Fruit fly (Drosophila melanogaster) whole organism, wandering third instar larva: ENCODE results near the gene stv.

Experiments
- CG32264 ChIP-seq: fragments of 200-800 bp; sonication (Bioruptor generic); optimal IDR thresholded peaks from 2 replicates; lab custom pipeline; 2016; ENCODE audit warnings: missing biosample characterization, missing genetic modification characterization
- CrebA ChIP-seq: fragments of 200-800 bp; sonication (Bioruptor generic); optimal IDR thresholded peaks from 2 replicates; lab custom pipeline; 2016; ENCODE audit warnings: missing biosample characterization, mild to moderate bottlenecking, missing genetic modification characterization, borderline replicate concordance
- Dfd ChIP-seq: fragments of >200 bp; optimal IDR thresholded peaks from 2 replicates; lab custom pipeline; 2017; ENCODE audit warnings: missing biosample characterization, missing genetic modification characterization
- Dif ChIP-seq: fragments of 200-275, 200-300 bp; sonication (Bioruptor generic); optimal IDR thresholded peaks from 2 replicates; lab custom pipeline; 2018; ENCODE audit warnings: missing biosample characterization, missing genetic modification characterization; ENCODE audit not compliant: partially characterized antibody
- GATAd ChIP-seq: sonication (Bioruptor generic); optimal IDR thresholded peaks from 2 replicates; lab custom pipeline; 2016; ENCODE audit warnings: missing biosample characterization, missing genetic modification characterization
- HLH106 ChIP-seq: fragments of 200-800 bp; optimal IDR thresholded peaks from 3 replicates; lab custom pipeline; 2019; ENCODE audit warnings: missing biosample characterization, mild to moderate bottlenecking, missing genetic modification characterization, moderate library complexity
- Hnf4 ChIP-seq: fragments of 200-800 bp; sonication (Bioruptor generic); optimal IDR thresholded peaks from 2 replicates; lab custom pipeline; 2016; ENCODE audit warnings: missing biosample characterization, mild to moderate bottlenecking, missing genetic modification characterization
- Hr78 ChIP-seq: fragments of >200 bp; optimal IDR thresholded peaks from 2 replicates; lab custom pipeline; 2017; ENCODE audit warnings: missing biosample characterization, missing genetic modification characterization
- Mio ChIP-seq: sonication (Bioruptor generic); optimal IDR thresholded peaks from 2 replicates; lab custom pipeline; 2016; ENCODE audit warnings: missing biosample characterization, missing genetic modification characterization
- N ChIP-seq: fragments of >200 bp; optimal IDR thresholded peaks from 2 replicates; lab custom pipeline; 2018; ENCODE audit warnings: missing biosample characterization, missing external identifiers, missing genetic modification characterization
- OdsH ChIP-seq: fragments of 200-800 bp; sonication (Bioruptor generic); optimal IDR thresholded peaks from 2 replicates; lab custom pipeline; 2016; ENCODE audit warnings: missing biosample characterization, mild to moderate bottlenecking, missing genetic modification characterization
- Rel ChIP-seq, 2 experiments: fragments of 200-800 bp; sonication (Bioruptor generic) in 1 of 2; optimal IDR thresholded peaks; 2 replicates in 1 of 2; 3 replicates in 1 of 2; lab custom pipeline; 2016 to 2019; ENCODE audit warnings: mild to moderate bottlenecking in 2 of 2, missing biosample characterization in 2 of 2, missing genetic modification characterization in 2 of 2, moderate library complexity in 1 of 2
- Sp1 ChIP-seq: fragments of 200-800 bp; sonication (Bioruptor generic); optimal IDR thresholded peaks from 3 replicates; lab custom pipeline; 2019; ENCODE audit warnings: missing biosample characterization, mild to moderate bottlenecking, missing genetic modification characterization, moderate library complexity
- br ChIP-seq: fragments of 200-800 bp; sonication (Bioruptor generic); optimal IDR thresholded peaks from 2 replicates; lab custom pipeline; 2016; ENCODE audit warnings: missing biosample characterization, missing genetic modification characterization
- brk ChIP-seq: fragments of 200-800 bp; sonication (Bioruptor generic); optimal IDR thresholded peaks from 2 replicates; lab custom pipeline; 2016; ENCODE audit warnings: missing biosample characterization, mild to moderate bottlenecking, missing genetic modification characterization
- dl ChIP-seq, 2 experiments: fragments of 175-275, 200-275 bp in 1 of 2; fragments of 200-275 bp in 1 of 2; sonication (Bioruptor generic); optimal IDR thresholded peaks; lab custom pipeline; 2018; ENCODE audit warnings: mild to moderate bottlenecking in 2 of 2, missing biosample characterization in 2 of 2, missing genetic modification characterization in 2 of 2, moderate library complexity in 2 of 2; ENCODE audit not compliant: partially characterized antibody in 2 of 2, insufficient read depth in 1 of 2
- dmrt93B ChIP-seq: fragments of 200-800 bp; sonication (Bioruptor generic); optimal IDR thresholded peaks from 2 replicates; lab custom pipeline; 2018; ENCODE audit warnings: missing biosample characterization, mild to moderate bottlenecking, missing genetic modification characterization
- ey ChIP-seq: fragments of 200-800 bp; sonication (Bioruptor generic); optimal IDR thresholded peaks from 2 replicates; lab custom pipeline; 2016; ENCODE audit warnings: missing biosample characterization, missing genetic modification characterization
- foxo ChIP-seq, 2 experiments: fragments of 200-800 bp; sonication (Bioruptor generic); optimal IDR thresholded peaks; 2 replicates in 1 of 2; 3 replicates in 1 of 2; lab custom pipeline; 2016 to 2017; ENCODE audit warnings: missing biosample characterization in 2 of 2, missing genetic modification characterization in 2 of 2
- fru ChIP-seq: fragments of 200-800 bp; sonication (Bioruptor generic); optimal IDR thresholded peaks from 3 replicates; lab custom pipeline; 2016; ENCODE audit warnings: missing biosample characterization, mild to moderate bottlenecking, missing genetic modification characterization
- h ChIP-seq: fragments of 200-800 bp; sonication (Bioruptor generic); optimal IDR thresholded peaks from 3 replicates; lab custom pipeline; 2016; ENCODE audit warnings: missing biosample characterization, mild to moderate bottlenecking, missing genetic modification characterization
- jim ChIP-seq: fragments of 175-275, 200-325 bp; sonication (Bioruptor generic); optimal IDR thresholded peaks from 2 replicates; lab custom pipeline; 2016; ENCODE audit warnings: missing biosample characterization, mild to moderate bottlenecking, missing genetic modification characterization
- lola ChIP-seq: fragments of >200 bp; optimal IDR thresholded peaks from 2 replicates; lab custom pipeline; 2017; ENCODE audit warnings: missing biosample characterization, missing genetic modification characterization
- pan ChIP-seq: fragments of >200 bp; optimal IDR thresholded peaks from 2 replicates; lab custom pipeline; 2017
- rgr ChIP-seq: fragments of 200-800 bp; sonication (Bioruptor generic); optimal IDR thresholded peaks from 3 replicates; lab custom pipeline; 2016; ENCODE audit warnings: missing biosample characterization, mild to moderate bottlenecking, missing genetic modification characterization
- tai ChIP-seq: sonication (Bioruptor generic); optimal IDR thresholded peaks from 2 replicates; lab custom pipeline; 2016; ENCODE audit warnings: missing biosample characterization, missing genetic modification characterization
- usp ChIP-seq: fragments of >200 bp; optimal IDR thresholded peaks from 2 replicates; lab custom pipeline; 2017; ENCODE audit warnings: missing biosample characterization, missing genetic modification characterization
- woc ChIP-seq: sonication (Bioruptor generic); optimal IDR thresholded peaks from 2 replicates; lab custom pipeline; 2016; ENCODE audit warnings: missing biosample characterization, mild to moderate bottlenecking, missing genetic modification characterization

Gene stv

DNA sequence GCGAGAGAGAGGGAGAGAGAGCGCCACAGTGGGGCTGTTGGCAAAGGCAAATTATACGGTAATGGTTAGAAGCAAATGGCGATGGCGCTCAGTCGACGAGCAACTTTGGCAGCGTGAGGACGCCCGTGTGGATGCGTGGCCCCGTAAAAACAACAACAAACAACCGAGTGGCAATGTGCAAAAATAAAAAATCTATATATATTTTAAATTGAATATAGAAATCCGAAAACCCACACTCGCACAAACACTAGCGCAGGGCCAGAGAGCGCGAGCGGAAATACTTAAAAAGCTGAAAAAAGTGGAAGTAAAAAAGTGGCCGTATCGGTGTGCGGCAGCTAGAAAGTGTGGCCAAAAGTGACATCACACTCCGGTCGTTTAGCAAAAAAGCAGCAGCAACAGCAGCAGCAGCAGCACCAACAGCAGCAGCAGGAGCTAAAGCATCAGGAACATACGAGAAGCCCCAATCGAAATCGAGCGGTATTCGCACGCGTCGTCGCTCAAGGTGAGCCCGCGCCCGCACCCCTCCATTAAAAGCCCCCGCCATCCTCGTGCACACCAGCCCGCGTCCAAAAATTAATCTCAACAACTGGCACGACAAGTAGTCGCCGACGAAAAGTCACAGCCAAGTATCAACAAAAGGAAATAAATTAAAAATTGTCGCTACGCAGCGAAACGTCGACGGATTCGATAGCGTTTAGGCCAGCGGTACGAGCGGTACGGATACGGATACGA, at the start of gene stv:
Gene stv (plus strand): TSS at position 89 of the 732 bp plus-strand sequence.
- TF ChIP-seq Rel (GFP tag; optimal IDR thresholded peaks at IDR 0.05; lab: Kevin White, UChicago) (no peak), Rel (tag; optimal IDR thresholded peaks at IDR 0.05; lab: Kevin White, UChicago) (peak; percentile 66), br (GFP tag; lab: Kevin White, UChicago) (no peak), Dfd (GFP tag; lab: Kevin White, UChicago) (peak; percentile 72), h (GFP tag; lab: Kevin White, UChicago) (peak; percentile 12), Hr78 (GFP tag; lab: Kevin White, UChicago) (no peak), HLH106 (tag; lab: Kevin White, UChicago) (peak; percentile 2), Dif (no peak), jim (peak; percentile 73)

DNA sequence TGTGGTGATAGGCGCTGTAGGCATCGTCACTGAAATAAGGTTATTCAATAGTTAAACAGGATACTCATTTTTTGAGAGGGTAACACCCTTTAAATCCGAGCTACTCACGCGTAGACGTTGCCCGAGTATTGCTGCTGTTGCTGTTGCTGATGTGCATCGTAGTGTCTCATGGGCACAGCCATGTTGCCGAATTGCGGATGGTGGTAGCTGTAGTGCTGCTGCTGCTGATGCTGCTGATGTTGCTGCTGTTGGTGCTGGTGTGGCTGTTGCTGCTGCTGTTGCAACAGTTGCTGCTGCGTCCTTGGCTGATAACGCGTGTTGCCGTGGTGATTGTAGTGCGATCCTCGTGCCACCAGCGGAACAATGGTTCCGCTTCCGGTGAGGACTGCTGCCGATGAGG, 47.2 kb upstream of the stv start:
- TF ChIP-seq usp (GFP tag; lab: Kevin White, UChicago) (no peak), Rel (GFP tag; optimal IDR thresholded peaks at IDR 0.05; lab: Kevin White, UChicago) (no peak), Rel (tag; optimal IDR thresholded peaks at IDR 0.05; lab: Kevin White, UChicago) (no peak), dmrt93B (GFP tag; lab: Kevin White, UChicago) (no peak), Hr78 (GFP tag; lab: Kevin White, UChicago) (no peak), Dfd (GFP tag; lab: Kevin White, UChicago) (peak; percentile 94), CG32264 (GFP tag; lab: Kevin White, UChicago) (no peak), fru (GFP tag; lab: Kevin White, UChicago) (no peak)

DNA sequence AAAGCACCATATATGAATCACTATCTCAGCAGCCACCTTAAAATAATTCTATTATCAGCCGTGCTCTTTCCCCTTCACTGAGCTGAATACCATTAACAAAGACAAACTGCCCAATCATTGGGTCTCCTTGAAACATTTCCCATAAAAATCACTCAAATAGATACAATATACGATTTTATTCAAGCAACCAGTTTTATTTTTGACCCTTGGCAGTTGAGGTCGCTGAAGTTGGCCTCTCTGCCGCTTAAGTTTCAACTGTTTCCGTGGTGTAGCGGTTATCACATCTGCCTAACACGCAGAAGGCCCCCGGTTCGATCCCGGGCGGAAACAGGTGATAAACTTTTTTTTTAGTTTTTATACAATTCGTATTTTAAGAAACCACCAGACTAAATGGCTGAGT, 44.5 kb upstream of the stv start:
- no peak for TF ChIP-seq ey (GFP tag; lab: Kevin White, UChicago)

DNA sequence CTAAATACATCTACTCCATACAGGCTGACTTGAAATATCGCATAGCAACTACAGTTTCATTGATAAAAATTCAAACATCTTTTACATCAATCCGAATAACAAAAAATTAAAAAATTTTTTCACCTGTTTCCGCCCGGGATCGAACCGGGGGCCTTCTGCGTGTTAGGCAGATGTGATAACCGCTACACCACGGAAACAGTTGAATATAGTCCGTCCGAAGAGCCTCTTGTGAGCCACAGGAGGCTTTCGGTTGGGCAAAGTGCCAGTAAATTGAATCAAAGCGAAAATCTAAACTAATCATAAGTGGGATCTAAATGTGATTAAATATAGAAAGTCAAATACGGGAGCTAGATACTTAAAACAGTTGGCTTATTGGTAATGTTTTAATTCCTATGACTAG, 43.8 kb upstream of the stv start:
- TF ChIP-seq brk (GFP tag; lab: Kevin White, UChicago) (no peak), ey (GFP tag; lab: Kevin White, UChicago) (no peak), CG32264 (GFP tag; lab: Kevin White, UChicago) (no peak), Dfd (GFP tag; lab: Kevin White, UChicago) (no peak), CrebA (no peak), jim (no peak), dmrt93B (GFP tag; lab: Kevin White, UChicago) (no peak), lola (GFP tag; lab: Kevin White, UChicago) (no peak), OdsH (GFP tag; lab: Kevin White, UChicago) (no peak), GATAd (no peak), foxo (GFP tag; optimal IDR thresholded peaks at IDR 0.05; lab: Kevin White, UChicago) (no peak), tai (GFP tag; lab: Kevin White, UChicago) (no peak), pan (lab: Kevin White, UChicago) (no peak), Mio (GFP tag; lab: Kevin White, UChicago) (no peak), N (no peak), usp (GFP tag; lab: Kevin White, UChicago) (no peak), dl (GFP tag; optimal IDR thresholded peaks at IDR 0.05; lab: Kevin White, UChicago; ENCODE audit: insufficient read depth in 1 of 2, partially characterized antibody in 2 of 2) (no peak), br (GFP tag; lab: Kevin White, UChicago) (no peak), HLH106 (tag; lab: Kevin White, UChicago) (no peak)

DNA sequence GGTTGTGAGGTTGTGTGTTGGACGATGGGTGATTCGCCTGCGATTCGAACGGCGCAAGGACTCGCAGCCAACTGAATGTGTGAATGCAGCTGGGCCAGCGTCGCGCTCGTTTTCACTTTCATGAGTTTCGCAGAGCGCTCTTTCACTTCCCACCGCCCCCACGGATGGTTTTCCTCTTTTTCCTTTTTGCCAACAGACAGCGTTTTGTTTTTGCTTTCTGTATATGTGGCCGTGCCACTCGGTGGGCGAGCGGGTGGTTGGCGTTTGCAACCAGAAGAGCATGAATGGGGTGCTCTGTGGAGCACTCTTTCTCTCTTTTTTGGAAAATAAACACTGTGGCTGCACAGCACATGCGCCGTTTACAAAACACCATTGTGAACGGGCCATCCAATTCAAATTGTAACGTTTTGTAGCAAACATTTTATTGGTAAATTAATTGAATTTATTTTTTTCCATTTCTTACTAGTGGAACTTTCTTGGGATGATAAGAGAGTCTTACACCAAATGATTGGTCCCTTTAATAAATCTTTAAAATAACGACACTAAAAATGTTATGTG, 42.1 kb upstream of the stv start, which contains the start of gene CG10713:
Gene CG10713 (minus strand): TSS at position 60 of the 558 bp plus-strand sequence.
- TF ChIP-seq Hnf4 (GFP tag; lab: Kevin White, UChicago) = no peak
- TF ChIP-seq Sp1 (GFP tag; lab: Kevin White, UChicago) = peak; percentile 5
- TF ChIP-seq, all 38 proteins: peak for 1

DNA sequence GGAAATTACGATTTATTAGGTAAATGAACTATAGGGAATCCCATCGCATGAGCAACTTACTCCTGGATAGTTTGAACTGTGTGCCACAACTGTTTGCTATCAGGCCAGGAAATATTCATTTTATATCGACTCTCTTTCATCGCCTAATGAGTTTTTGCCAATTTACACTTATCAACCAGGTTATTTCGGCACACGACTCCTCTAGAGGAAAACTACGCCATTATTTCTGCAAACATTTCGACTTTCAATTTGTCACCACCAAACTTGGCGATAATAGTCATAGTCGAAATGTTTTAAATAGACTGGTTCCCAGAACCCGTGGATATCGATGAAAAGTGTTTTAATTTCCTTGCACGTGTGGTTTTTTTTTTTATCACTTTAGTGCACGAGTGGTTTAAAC, 40.3 kb upstream of the stv start, which contains the start of gene CG10154:
Gene CG10154 (minus strand): TSS at position 101 of the 400 bp plus-strand sequence.
- TF ChIP-seq dmrt93B (GFP tag; lab: Kevin White, UChicago) (no peak), woc (GFP tag; lab: Kevin White, UChicago) (no peak), lola (GFP tag; lab: Kevin White, UChicago) (no peak), rgr (GFP tag; lab: Kevin White, UChicago) (no peak)
